Worm (Caenorhabditis elegans): ENCODE measurements around the gene ubc-15.

ce11 chrII:2937852-2938251 lies 24.4 kb upstream of the ubc-15 start, which contains the start of gene irld-65:
- no peak for TF ChIP-seq nhr-76 (tag; optimal IDR thresholded peaks at IDR 0.05)
- no peak for TF ChIP-seq daf-12 (tag; optimal IDR thresholded peaks at IDR 0.05)
- TF ChIP-seq nhr-28 (tag; optimal IDR thresholded peaks at IDR 0.05) = no peak
- no peak for TF ChIP-seq unc-39 (tag; optimal IDR thresholded peaks at IDR 0.05)
- TF ChIP-seq pqm-1 (tag; optimal IDR thresholded peaks at IDR 0.05) = no peak
- TF ChIP-seq zag-1 (tag; optimal IDR thresholded peaks at IDR 0.05) = no peak
- TF ChIP-seq jun-1 (tag; optimal IDR thresholded peaks at IDR 0.05) = no peak
- TF ChIP-seq unc-62 (GFP tag; optimal IDR thresholded peaks at IDR 0.05 in 1 of 2) = no peak
- TF ChIP-seq unc-62 (tag; optimal IDR thresholded peaks at IDR 0.05) = no peak
- TF ChIP-seq mdl-1 (tag; optimal IDR thresholded peaks at IDR 0.05) = no peak
- no peak for TF ChIP-seq lin-1 (GFP tag; IDR thresholded peaks at IDR 0.05)
